Worm (Caenorhabditis elegans): Measurements from ENCODE around the gene gst-19.

gst-19 gene

DNA sequence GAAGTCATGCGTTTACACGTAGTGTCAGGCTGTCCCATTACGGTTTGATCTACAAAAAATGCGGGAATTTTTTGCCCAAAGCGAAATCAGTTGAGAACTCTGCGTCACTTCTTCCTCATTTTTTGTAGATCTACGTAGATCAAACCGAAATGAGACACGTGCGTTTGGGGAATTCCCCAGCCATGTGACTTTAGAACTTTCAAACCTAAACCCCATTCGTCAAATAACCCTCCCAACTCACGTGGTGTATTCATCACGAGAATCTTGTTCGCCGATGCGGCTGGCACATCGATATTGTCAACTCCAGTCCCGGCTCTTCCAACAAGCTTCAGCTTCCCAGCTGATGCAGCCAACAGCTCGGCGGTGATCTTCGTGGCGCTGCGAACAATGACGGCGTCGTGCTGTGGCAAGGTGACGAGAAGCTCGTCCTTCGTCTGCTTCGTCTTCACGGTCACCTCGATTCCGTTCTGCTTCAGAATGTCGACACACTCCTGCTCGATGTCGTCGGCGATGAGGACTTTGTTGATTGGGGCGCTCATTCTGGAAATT is 11.1 kb upstream of the gst-19 start, which contains the start of gene phdh-1:
Gene phdh-1, minus strand, starts transcription at position 540 of the 549 bp plus-strand sequence.
- TF ChIP-seq sma-9 (GFP tag; optimal IDR thresholded peaks at IDR 0.05) (peak; percentile 51), sma-9 (tag; optimal IDR thresholded peaks at IDR 0.05) (no peak), snpc-4 (tag; optimal IDR thresholded peaks at IDR 0.05) (no peak)

DNA sequence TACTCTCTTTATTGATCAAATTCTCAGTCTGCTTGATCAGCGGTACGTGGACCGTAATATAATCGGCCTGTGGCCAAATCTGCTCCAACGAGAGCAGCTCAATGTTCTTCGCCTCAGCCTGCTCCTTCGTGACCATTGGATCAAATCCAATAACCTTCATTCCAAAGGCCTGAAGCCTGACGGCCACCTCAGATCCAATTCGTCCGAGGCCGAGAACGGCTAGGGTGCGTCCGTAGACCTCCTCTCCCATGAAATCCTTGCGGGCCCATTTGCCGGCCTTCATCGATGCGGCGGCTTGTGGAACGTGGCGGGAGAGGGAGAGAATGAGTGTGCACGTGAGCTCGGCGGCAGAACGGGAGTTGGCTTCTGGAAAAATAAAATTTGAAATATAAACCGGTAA is 10.5 kb upstream of the gst-19 start:
- peak; percentile 19 for TF ChIP-seq ama-1 (optimal IDR thresholded peaks at IDR 0.05)
- no peak for TF ChIP-seq aly-2 (tag; optimal IDR thresholded peaks at IDR 0.05)

DNA sequence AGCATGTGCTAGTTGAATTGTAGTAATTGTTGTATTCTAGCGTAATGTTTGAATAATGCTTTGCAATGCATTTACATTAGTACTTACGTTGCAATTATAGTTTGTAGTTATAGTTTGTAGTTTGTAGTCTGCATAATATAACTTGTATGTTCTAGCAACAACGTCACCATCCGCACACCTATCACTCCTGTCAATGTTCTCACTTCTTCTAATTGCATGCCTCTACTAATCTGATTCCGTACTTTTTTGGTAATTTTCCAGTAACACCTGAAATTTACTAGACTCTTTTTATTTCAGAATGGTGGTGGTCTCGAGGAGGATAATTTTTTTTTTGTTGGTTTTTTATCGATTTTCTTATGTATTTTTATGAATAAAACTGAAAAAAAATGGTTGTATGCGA is 9.7 kb upstream of the gst-19 start:
- TF ChIP-seq nhr-21 (tag; optimal IDR thresholded peaks at IDR 0.05) (peak; percentile 23), ama-1 (optimal IDR thresholded peaks at IDR 0.05) (peak; percentile 77), blmp-1 (tag; optimal IDR thresholded peaks at IDR 0.05; ENCODE audit: insufficient read depth) (peak; percentile 8), F13H6.1 (tag; optimal IDR thresholded peaks at IDR 0.05) (no peak), nhr-25 (tag; optimal IDR thresholded peaks at IDR 0.05) (peak; percentile 34)

DNA sequence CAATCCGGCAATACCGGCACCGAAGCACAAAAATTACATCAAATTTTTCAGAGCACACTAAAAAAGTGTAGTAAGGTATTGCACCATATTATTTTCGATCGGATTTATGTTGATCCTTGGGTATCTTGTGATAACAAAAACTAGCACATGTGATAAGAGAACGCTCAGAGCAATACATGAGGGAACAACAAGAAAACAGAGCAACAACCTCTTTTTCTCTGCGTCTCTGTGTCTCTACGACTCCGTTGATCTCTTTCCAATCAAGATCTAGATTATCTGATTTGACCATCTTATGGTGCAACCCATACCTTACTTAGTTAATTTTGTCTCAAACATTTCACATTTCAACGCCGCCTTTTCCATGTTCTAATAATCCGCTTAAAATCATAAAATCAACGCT is 5.3 kb upstream of the gst-19 start, which contains the start of gene tag-10:
Gene tag-10, plus strand, starts transcription at position 347 of the 400 bp plus-strand sequence.
- TF ChIP-seq snpc-4 (tag; optimal IDR thresholded peaks at IDR 0.05) (no peak), elt-1 (tag; optimal IDR thresholded peaks at IDR 0.05) (peak; percentile 93), nhr-129 (tag; optimal IDR thresholded peaks at IDR 0.05) (peak; percentile 69), lin-39 (tag; optimal IDR thresholded peaks at IDR 0.05) (no peak), sma-9 (GFP tag; optimal IDR thresholded peaks at IDR 0.05) (peak; percentile 68), sma-9 (tag; optimal IDR thresholded peaks at IDR 0.05) (no peak)

DNA sequence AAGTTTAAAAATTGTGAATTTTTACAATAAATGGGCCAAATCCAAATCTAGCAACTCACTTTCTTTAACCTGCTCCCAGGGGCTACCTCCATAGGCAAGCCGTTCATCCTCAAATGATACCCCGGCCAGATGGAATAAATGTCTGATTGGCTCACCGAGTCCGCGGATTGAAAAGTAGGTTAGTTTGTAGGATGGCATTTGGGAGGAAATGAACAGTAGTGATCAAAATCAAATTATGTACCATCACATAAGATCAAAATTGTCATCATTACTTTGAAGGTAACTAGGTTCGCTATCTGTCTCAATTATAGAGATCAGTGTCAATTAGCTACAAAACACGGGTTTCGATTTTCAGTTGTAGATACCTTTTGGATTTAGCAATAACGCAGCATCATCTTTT is 3.7 kb upstream of the gst-19 start, which contains the start of the genes gst-17 and gst-18:
Gene gst-17, minus strand, starts transcription at position 101 of the 400 bp plus-strand sequence.
Gene gst-18, minus strand, starts transcription at position 198 of the 400 bp plus-strand sequence.
- no peak for TF ChIP-seq gmeb-1 (tag; optimal IDR thresholded peaks at IDR 0.05)
- no peak for TF ChIP-seq F13H6.1 (tag; optimal IDR thresholded peaks at IDR 0.05)
- TF ChIP-seq lin-39 (tag; optimal IDR thresholded peaks at IDR 0.05) = no peak
- TF ChIP-seq peb-1 (tag; optimal IDR thresholded peaks at IDR 0.05) = no peak
- no peak for TF ChIP-seq nhr-10 (tag; optimal IDR thresholded peaks at IDR 0.05)
- TF ChIP-seq nhr-6 (tag; optimal IDR thresholded peaks at IDR 0.05) = no peak
- no peak for TF ChIP-seq fos-1 (tag; optimal IDR thresholded peaks at IDR 0.05)
- TF ChIP-seq sma-3 (GFP tag; optimal IDR thresholded peaks at IDR 0.05) = no peak
- TF ChIP-seq mdl-1 (tag; optimal IDR thresholded peaks at IDR 0.05) = no peak
- TF ChIP-seq unc-55 (GFP tag; optimal IDR thresholded peaks at IDR 0.05) = no peak
- no peak for TF ChIP-seq ZK546.5 (tag; optimal IDR thresholded peaks at IDR 0.05)
- no peak for TF ChIP-seq ztf-11 (tag; optimal IDR thresholded peaks at IDR 0.05)
- TF ChIP-seq nhr-23 (tag; optimal IDR thresholded peaks at IDR 0.05) = no peak
- TF ChIP-seq nhr-11 (tag; optimal IDR thresholded peaks at IDR 0.05) = no peak
- TF ChIP-seq lin-11 (tag; optimal IDR thresholded peaks at IDR 0.05) = no peak
- no peak for TF ChIP-seq alr-1 (tag; optimal IDR thresholded peaks at IDR 0.05)
- no peak for TF ChIP-seq sma-9 (GFP tag; optimal IDR thresholded peaks at IDR 0.05)
- TF ChIP-seq sma-9 (tag; optimal IDR thresholded peaks at IDR 0.05) = no peak

DNA sequence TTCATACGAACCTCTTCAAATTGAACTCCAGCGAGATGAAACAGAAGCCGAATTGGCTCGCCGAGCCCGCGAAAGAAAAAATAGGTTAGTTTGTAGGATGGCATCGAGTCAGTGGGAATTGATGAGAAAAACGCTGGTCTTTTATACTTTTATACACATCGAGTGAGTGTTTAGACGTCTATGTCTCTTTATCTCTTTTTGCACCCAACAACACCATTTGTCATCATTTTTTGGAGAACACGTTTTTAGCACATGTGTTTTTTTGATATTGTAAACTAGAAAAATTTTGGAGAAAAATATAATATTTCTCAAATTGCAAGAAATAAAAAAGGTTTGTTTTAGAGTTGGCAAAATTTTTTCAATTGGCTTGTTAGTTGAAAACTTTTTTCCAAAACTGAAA is 2.6 kb downstream of the gst-19 start, which contains the start of gene gst-16:
Gene gst-16, minus strand, starts transcription at position 111 of the 400 bp plus-strand sequence.
- TF ChIP-seq mbf-1 (tag; optimal IDR thresholded peaks at IDR 0.05) (no peak), blmp-1 (tag; optimal IDR thresholded peaks at IDR 0.05; ENCODE audit: insufficient read depth) (no peak), skn-1 (tag; optimal IDR thresholded peaks at IDR 0.05) (peak; percentile 70), unc-55 (GFP tag; optimal IDR thresholded peaks at IDR 0.05) (no peak), C34F6.9 (tag; optimal IDR thresholded peaks at IDR 0.05) (no peak)

DNA sequence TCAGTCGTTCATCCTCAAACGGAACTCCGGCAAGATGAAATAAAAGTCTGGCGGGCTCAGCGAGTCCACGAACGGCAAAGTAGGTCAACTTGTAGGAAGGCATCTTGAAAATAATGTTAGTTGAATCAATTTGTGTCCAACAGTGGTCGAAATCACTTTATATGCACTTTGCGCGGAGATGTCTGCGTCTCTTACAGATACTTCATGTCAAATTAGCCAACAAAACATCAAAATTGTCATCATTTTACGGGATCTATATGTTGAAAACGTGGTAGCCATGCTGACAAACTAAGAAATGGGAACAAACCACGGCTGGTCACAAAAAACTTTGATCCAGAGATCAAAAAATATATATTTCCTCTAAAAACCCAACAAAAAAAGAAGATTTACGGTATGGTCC is 9.1 kb downstream of the gst-19 start, which contains the start of gene gst-12:
Gene gst-12, minus strand, starts transcription at position 254 of the 400 bp plus-strand sequence.
- TF ChIP-seq elt-1 (tag; optimal IDR thresholded peaks at IDR 0.05) (no peak), Y55F3AM.14 (GFP tag; optimal IDR thresholded peaks at IDR 0.05) (no peak), sma-9 (GFP tag; optimal IDR thresholded peaks at IDR 0.05) (peak; percentile 63), sma-9 (tag; optimal IDR thresholded peaks at IDR 0.05) (no peak), nhr-21 (tag; optimal IDR thresholded peaks at IDR 0.05) (peak; percentile 61)
